Worm (Caenorhabditis elegans) whole organism, L2 larva: ENCODE results near the gene str-25.

Source experiments
- aly-2 ChIP-seq: fragments of 150-350 bp; optimal IDR thresholded peaks from 2 replicates; lab custom pipeline; 2014; ENCODE audit warnings: missing biosample characterization, missing genetic modification characterization
- ama-1 ChIP-seq: fragments of 150-350 bp; optimal IDR thresholded peaks from 2 replicates; lab custom pipeline; 2018; ENCODE audit warnings: inconsistent platforms
- elt-1 ChIP-seq: fragments of 150-350 bp; optimal IDR thresholded peaks from 2 replicates; lab custom pipeline; 2014; ENCODE audit warnings: missing biosample characterization, missing genetic modification characterization
- gmeb-1 ChIP-seq: fragments of 150-350 bp; optimal IDR thresholded peaks from 2 replicates; lab custom pipeline; 2014; ENCODE audit warnings: missing biosample characterization, missing genetic modification characterization
- mbf-1 ChIP-seq: sonication (generic microtip); optimal IDR thresholded peaks from 2 replicates; lab custom pipeline; 2017; ENCODE audit warnings: missing biosample characterization, missing genetic modification characterization
- nhr-12 ChIP-seq: fragments of 150-350 bp; optimal IDR thresholded peaks from 2 replicates; lab custom pipeline; 2014; ENCODE audit warnings: missing biosample characterization, missing genetic modification characterization
- sem-4 ChIP-seq: fragments of 150-350 bp; optimal IDR thresholded peaks from 2 replicates; lab custom pipeline; 2014; ENCODE audit warnings: missing biosample characterization, missing genetic modification reagents, missing genetic modification characterization
- snpc-4 ChIP-seq: fragments of 150-350 bp; optimal IDR thresholded peaks from 2 replicates; lab custom pipeline; 2014; ENCODE audit warnings: missing biosample characterization, missing genetic modification characterization
- unc-39 ChIP-seq: fragments of 150-350 bp; optimal IDR thresholded peaks from 2 replicates; lab custom pipeline; 2014; ENCODE audit warnings: missing biosample characterization, missing genetic modification characterization
- unc-55 ChIP-seq: fragments of 150-350 bp; sonication (generic microtip); optimal IDR thresholded peaks from 3 replicates; lab custom pipeline; 2014; ENCODE audit warnings: missing biosample characterization, missing genetic modification reagents, missing genetic modification characterization
- unc-62 ChIP-seq: fragments of 150-350 bp; optimal IDR thresholded peaks from 2 replicates; lab custom pipeline; 2014; ENCODE audit warnings: missing biosample characterization, missing genetic modification reagents, missing genetic modification characterization
- ztf-11 ChIP-seq: sonication (generic microtip); optimal IDR thresholded peaks from 2 replicates; lab custom pipeline; 2017; ENCODE audit warnings: missing biosample characterization, missing genetic modification characterization

DNA sequence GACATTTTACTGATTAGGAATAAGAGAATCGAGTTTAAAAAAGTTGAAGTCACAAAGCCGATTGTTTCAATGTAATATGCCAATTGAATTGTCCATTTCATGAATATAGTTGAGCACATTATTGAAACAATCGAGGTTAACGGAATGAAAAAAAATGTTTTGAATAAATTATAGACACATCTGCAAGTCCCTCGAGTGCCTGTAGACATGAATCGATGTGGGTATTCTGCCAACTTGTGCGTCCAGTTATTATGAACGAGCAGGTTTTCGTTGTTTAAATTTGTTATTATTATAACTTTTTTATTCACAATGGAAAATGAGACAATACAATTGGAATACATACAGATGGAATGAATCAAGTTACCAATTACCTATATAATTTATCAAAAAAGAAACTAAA lies 42.9 kb downstream of the str-25 start, which contains the start of gene str-99:
- no peak for TF ChIP-seq nhr-12 (tag; lab: Kevin White, UChicago)
- no peak for TF ChIP-seq gmeb-1 (tag; lab: Kevin White, UChicago)
- no peak for TF ChIP-seq unc-62 (GFP tag; lab: Kevin White, UChicago)
- no peak for TF ChIP-seq sem-4
- no peak for TF ChIP-seq unc-55 (GFP tag; lab: Kevin White, UChicago)
- no peak for TF ChIP-seq snpc-4 (tag; lab: Kevin White, UChicago)
- TF ChIP-seq unc-39 (tag; lab: Kevin White, UChicago), result no peak
- TF ChIP-seq ztf-11 (tag; lab: Kevin White, UChicago), result no peak
- no peak for TF ChIP-seq ama-1
- no peak for TF ChIP-seq elt-1 (tag; lab: Kevin White, UChicago)
- no peak for TF ChIP-seq aly-2 (tag; lab: Kevin White, UChicago)
- no peak for TF ChIP-seq mbf-1 (tag; lab: Kevin White, UChicago)
